Worm (Caenorhabditis elegans): Measurements from ENCODE around the gene T19H12.12.

DNA sequence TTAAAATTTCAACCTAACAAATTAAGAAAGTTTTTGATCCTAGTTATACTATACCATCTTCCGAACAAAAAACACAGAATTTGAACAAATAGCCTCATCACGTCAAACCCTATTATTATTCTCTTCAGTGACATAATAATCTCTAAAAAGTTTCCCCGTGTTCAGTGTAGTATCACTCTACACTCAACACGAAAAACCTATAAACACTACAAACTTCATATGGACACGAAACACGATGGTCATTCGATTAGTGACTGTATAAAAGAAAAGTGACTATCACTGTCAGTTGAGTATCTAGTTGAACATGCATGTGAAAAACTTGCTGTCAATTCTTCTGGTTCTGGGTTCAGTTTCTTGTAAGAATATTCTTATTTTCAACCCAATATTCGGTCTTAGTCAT lies 19.1 kb downstream of the T19H12.12 start, which contains the start of gene ugt-8:
- TF ChIP-seq R02D3.7 (tag; optimal IDR thresholded peaks at IDR 0.05), result no peak
- TF ChIP-seq lsy-2 (tag; optimal IDR thresholded peaks at IDR 0.05), result no peak
- TF ChIP-seq skn-1 (tag; optimal IDR thresholded peaks at IDR 0.05), result no peak
- no peak for TF ChIP-seq crh-2 (tag; optimal IDR thresholded peaks at IDR 0.05)
- TF ChIP-seq nhr-237 (tag; optimal IDR thresholded peaks at IDR 0.05), result no peak
- no peak for TF ChIP-seq lin-13 (GFP tag; optimal IDR thresholded peaks at IDR 0.05)
- no peak for TF ChIP-seq ceh-82 (tag; optimal IDR thresholded peaks at IDR 0.05)
- no peak for TF ChIP-seq elt-1 (tag; optimal IDR thresholded peaks at IDR 0.05)
- no peak for TF ChIP-seq mab-5 (tag; optimal IDR thresholded peaks at IDR 0.05)
- no peak for TF ChIP-seq unc-62 (GFP tag; optimal IDR thresholded peaks at IDR 0.05)
- no peak for TF ChIP-seq nhr-21 (tag; optimal IDR thresholded peaks at IDR 0.05)
- TF ChIP-seq snpc-4 (tag; optimal IDR thresholded peaks at IDR 0.05), result no peak
